Worm (Caenorhabditis elegans) whole organism, L2 larva: ENCODE results near the gene C14B9.8.

Experiments
- C34F6.9 ChIP-seq: fragments of 150-350 bp; optimal IDR thresholded peaks from 2 replicates; lab custom pipeline; 2014; ENCODE audit warnings: missing biosample characterization, missing genetic modification characterization
- F13H6.1 ChIP-seq: sonication (generic microtip); optimal IDR thresholded peaks from 2 replicates; lab custom pipeline; 2016; ENCODE audit warnings: missing genetic modification characterization, missing compliant biosample characterization
- Y55F3AM.14 ChIP-seq: fragments of 200-800 bp; sonication (Bioruptor generic); optimal IDR thresholded peaks from 2 replicates; lab custom pipeline; 2018; ENCODE audit warnings: mild to moderate bottlenecking, missing genetic modification characterization, missing compliant biosample characterization
- alr-1 ChIP-seq: fragments of 150-350 bp; optimal IDR thresholded peaks from 2 replicates; lab custom pipeline; 2014; ENCODE audit warnings: missing biosample characterization, missing genetic modification characterization
- ama-1 ChIP-seq: fragments of 150-350 bp; optimal IDR thresholded peaks from 2 replicates; lab custom pipeline; 2018; ENCODE audit warnings: inconsistent platforms
- ceh-82 ChIP-seq: fragments of 150-350 bp; optimal IDR thresholded peaks from 2 replicates; lab custom pipeline; 2014; ENCODE audit warnings: missing biosample characterization, missing genetic modification characterization
- crh-2 ChIP-seq: sonication (generic microtip); optimal IDR thresholded peaks from 2 replicates; lab custom pipeline; 2017; ENCODE audit warnings: missing biosample characterization, missing genetic modification characterization
- egl-27 ChIP-seq: sonication (generic microtip); optimal IDR thresholded peaks from 3 replicates; lab custom pipeline; 2017; ENCODE audit warnings: missing biosample characterization, missing genetic modification reagents, missing genetic modification characterization
- elt-1 ChIP-seq: fragments of 150-350 bp; optimal IDR thresholded peaks from 2 replicates; lab custom pipeline; 2014; ENCODE audit warnings: missing biosample characterization, missing genetic modification characterization
- elt-3 ChIP-seq: sonication (generic microtip); optimal IDR thresholded peaks from 2 replicates; lab custom pipeline; 2017; ENCODE audit warnings: missing biosample characterization, missing genetic modification characterization
- fos-1 ChIP-seq: fragments of 150-350 bp; optimal IDR thresholded peaks from 2 replicates; lab custom pipeline; 2014; ENCODE audit warnings: missing biosample characterization, missing genetic modification characterization
- gmeb-1 ChIP-seq: fragments of 150-350 bp; optimal IDR thresholded peaks from 2 replicates; lab custom pipeline; 2014; ENCODE audit warnings: missing biosample characterization, missing genetic modification characterization
- lin-11 ChIP-seq: fragments of 150-350 bp; sonication (generic microtip); optimal IDR thresholded peaks from 2 replicates; lab custom pipeline; 2014; ENCODE audit warnings: missing biosample characterization, missing genetic modification characterization, inconsistent platforms, mixed read lengths
- lin-13 ChIP-seq: fragments of 150-350 bp; optimal IDR thresholded peaks from 2 replicates; lab custom pipeline; 2014; ENCODE audit warnings: missing biosample characterization, missing genetic modification reagents, missing genetic modification characterization
- lin-39 ChIP-seq: fragments of 150-350 bp; optimal IDR thresholded peaks from 2 replicates; lab custom pipeline; 2014; ENCODE audit warnings: missing biosample characterization, missing genetic modification reagents, missing genetic modification characterization
- lsy-2 ChIP-seq, 2 experiments: fragments of 150-350 bp in 1 of 2; sonication (generic microtip) in 1 of 2; optimal IDR thresholded peaks; 2 replicates each; lab custom pipeline; 2014 to 2017; ENCODE audit warnings: missing biosample characterization in 2 of 2, missing genetic modification characterization in 2 of 2
- mab-5 ChIP-seq: fragments of 150-350 bp; optimal IDR thresholded peaks from 2 replicates; lab custom pipeline; 2014; ENCODE audit warnings: missing biosample characterization, missing genetic modification characterization
- mdl-1 ChIP-seq, 2 experiments: fragments of 150-350 bp in 1 of 2; sonication (generic microtip) in 1 of 2; optimal IDR thresholded peaks; 2 replicates each; lab custom pipeline; 2017; ENCODE audit warnings: missing biosample characterization in 2 of 2, missing genetic modification characterization in 2 of 2
- nhr-12 ChIP-seq: fragments of 150-350 bp; optimal IDR thresholded peaks from 2 replicates; lab custom pipeline; 2014; ENCODE audit warnings: missing biosample characterization, missing genetic modification characterization
- nhr-129 ChIP-seq: fragments of 150-350 bp; optimal IDR thresholded peaks from 2 replicates; lab custom pipeline; 2014; ENCODE audit warnings: missing biosample characterization, missing genetic modification characterization
- nhr-21 ChIP-seq: fragments of 150-350 bp; optimal IDR thresholded peaks from 2 replicates; lab custom pipeline; 2014; ENCODE audit warnings: missing biosample characterization, missing genetic modification characterization
- nhr-237 ChIP-seq: fragments of 150-350 bp; optimal IDR thresholded peaks from 2 replicates; lab custom pipeline; 2014; ENCODE audit warnings: missing biosample characterization, missing genetic modification characterization
- nhr-25 ChIP-seq: fragments of 150-350 bp; sonication (generic microtip); optimal IDR thresholded peaks from 3 replicates; lab custom pipeline; 2014; ENCODE audit warnings: missing biosample characterization, missing genetic modification characterization
- nhr-6 ChIP-seq: fragments of 150-350 bp; optimal IDR thresholded peaks from 2 replicates; lab custom pipeline; 2014; ENCODE audit warnings: missing biosample characterization, missing genetic modification characterization
- peb-1 ChIP-seq: fragments of 150-350 bp; optimal IDR thresholded peaks from 2 replicates; lab custom pipeline; 2014; ENCODE audit warnings: missing biosample characterization, missing genetic modification characterization
- sma-3 ChIP-seq: sonication (generic microtip); optimal IDR thresholded peaks from 2 replicates; lab custom pipeline; 2016; ENCODE audit warnings: missing genetic modification reagents, missing genetic modification characterization, missing compliant biosample characterization
- sma-9 ChIP-seq, 2 experiments: fragments of 150-350 bp in 1 of 2; sonication (generic microtip) in 1 of 2; optimal IDR thresholded peaks; 2 replicates each; lab custom pipeline; 2014 to 2016; ENCODE audit warnings: missing genetic modification characterization in 2 of 2, mild to moderate bottlenecking in 1 of 2, missing biosample characterization in 1 of 2, missing compliant biosample characterization in 1 of 2, missing genetic modification reagents in 1 of 2, moderate library complexity in 1 of 2
- unc-55 ChIP-seq: fragments of 150-350 bp; sonication (generic microtip); optimal IDR thresholded peaks from 3 replicates; lab custom pipeline; 2014; ENCODE audit warnings: missing biosample characterization, missing genetic modification reagents, missing genetic modification characterization
- zag-1 ChIP-seq: fragments of 150-350 bp; optimal IDR thresholded peaks from 2 replicates; lab custom pipeline; 2014; ENCODE audit warnings: missing biosample characterization, missing genetic modification characterization
- ztf-1 ChIP-seq: fragments of 200-800 bp; sonication (Bioruptor generic); conservative IDR thresholded peaks from 2 replicates; pipeline ENCODE4 v1.3.6; 2022; ENCODE audit warnings: missing genetic modification characterization, missing compliant biosample characterization
- ztf-11 ChIP-seq: sonication (generic microtip); optimal IDR thresholded peaks from 2 replicates; lab custom pipeline; 2017; ENCODE audit warnings: missing biosample characterization, missing genetic modification characterization

Gene C14B9.8

DNA sequence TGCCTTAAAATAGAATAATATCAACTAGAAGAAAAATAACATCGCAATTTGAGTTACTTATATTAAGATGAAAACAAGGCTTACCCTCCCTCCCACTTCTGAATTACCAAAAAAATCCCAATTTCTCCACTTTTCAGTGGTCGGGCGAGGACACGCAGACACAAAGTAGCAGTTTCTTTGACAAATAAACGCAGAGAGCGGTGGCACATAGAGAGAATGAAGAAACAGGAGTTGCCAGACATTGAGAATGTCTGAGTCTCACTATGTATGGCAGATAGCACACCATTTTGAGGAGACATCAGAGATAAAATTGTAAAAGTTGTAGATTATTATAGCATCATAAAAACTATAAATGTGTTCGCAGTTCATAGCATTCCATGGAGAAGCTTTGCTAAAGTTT, 19.2 kb downstream of the C14B9.8 start (continued):
- no peak for TF ChIP-seq lin-39 (tag; lab: Kevin White, UChicago)

DNA sequence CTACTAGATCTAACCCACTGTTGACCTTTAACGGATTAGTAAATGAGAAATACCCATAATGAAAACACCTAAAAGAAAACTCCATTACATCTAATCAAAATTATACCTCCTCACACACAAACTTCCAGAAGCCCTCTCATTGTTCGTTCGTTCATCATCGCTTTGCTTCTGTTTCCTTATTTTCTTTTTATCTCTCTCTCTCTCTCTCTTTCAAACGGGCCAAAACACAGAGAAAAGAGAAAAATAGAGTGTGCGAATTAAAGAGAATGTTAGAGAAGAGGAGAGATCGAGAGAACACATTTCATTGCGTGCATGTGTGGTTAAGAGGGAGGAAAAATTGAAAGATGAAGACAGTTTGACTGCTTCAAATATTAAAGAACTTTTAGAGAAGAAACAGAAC, 20.1 kb downstream of the C14B9.8 start:
- TF ChIP-seq nhr-6 (tag; lab: Kevin White, UChicago) (peak; percentile 50), crh-2 (tag; lab: Kevin White, UChicago) (peak; percentile 90), nhr-21 (tag; lab: Kevin White, UChicago) (peak; percentile 72), gmeb-1 (tag; lab: Kevin White, UChicago) (peak; percentile 37), sma-3 (GFP tag; lab: Kevin White, UChicago) (no peak), lin-13 (GFP tag; lab: Kevin White, UChicago) (peak; percentile 82), egl-27 (tag; lab: Kevin White, UChicago) (peak; percentile 34), F13H6.1 (tag; lab: Kevin White, UChicago) (peak; percentile 80), C34F6.9 (peak; percentile 92), lsy-2 (tag; optimal IDR thresholded peaks at IDR 0.05; lab: Kevin White, UChicago) (peak; percentile 20 to 89), unc-55 (peak; percentile 83), nhr-12 (no peak), alr-1 (tag; lab: Kevin White, UChicago) (no peak), fos-1 (peak; percentile 86), sma-9 (GFP tag; optimal IDR thresholded peaks at IDR 0.05; lab: Kevin White, UChicago) (peak; percentile 87), sma-9 (tag; optimal IDR thresholded peaks at IDR 0.05; lab: Kevin White, UChicago) (no peak), mab-5 (tag; lab: Kevin White, UChicago) (peak; percentile 29), nhr-129 (tag; lab: Kevin White, UChicago) (peak; percentile 68), mdl-1 (tag; optimal IDR thresholded peaks at IDR 0.05; lab: Kevin White, UChicago) (peak in 1 of 2 experiments; percentile 46), Y55F3AM.14 (GFP tag; lab: Kevin White, UChicago) (no peak), nhr-25 (peak; percentile 88)

DNA sequence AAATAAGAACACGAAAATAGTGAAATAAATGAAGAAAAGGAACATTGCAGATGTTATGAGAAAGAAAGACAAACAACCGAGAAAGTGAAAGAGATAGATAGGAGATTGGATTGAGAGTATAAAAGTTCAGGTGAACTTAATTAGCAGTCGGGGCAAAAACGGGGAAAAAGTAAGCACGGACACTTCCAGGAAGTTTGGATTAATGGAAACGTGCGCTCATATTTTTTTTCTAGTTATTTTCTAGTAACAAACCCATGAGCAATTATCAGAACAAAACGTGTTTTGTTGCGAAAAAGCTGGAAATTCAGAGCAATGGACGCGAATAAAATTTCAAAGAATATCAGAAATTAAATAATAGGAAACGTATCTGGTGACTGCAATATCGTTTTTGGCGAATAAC, 22.5 kb downstream of the C14B9.8 start:
- TF ChIP-seq F13H6.1 (tag; lab: Kevin White, UChicago) (no peak), nhr-6 (tag; lab: Kevin White, UChicago) (no peak), Y55F3AM.14 (GFP tag; lab: Kevin White, UChicago) (no peak), sma-3 (GFP tag; lab: Kevin White, UChicago) (no peak), ztf-11 (tag; lab: Kevin White, UChicago) (no peak), nhr-21 (tag; lab: Kevin White, UChicago) (peak; percentile 63), zag-1 (tag; lab: Kevin White, UChicago) (no peak), lin-11 (tag; lab: Kevin White, UChicago) (peak; percentile 12), mdl-1 (tag; optimal IDR thresholded peaks at IDR 0.05; lab: Kevin White, UChicago) (no peak), elt-3 (tag; lab: Kevin White, UChicago) (no peak), peb-1 (tag; lab: Kevin White, UChicago) (no peak), mab-5 (tag; lab: Kevin White, UChicago) (no peak), lsy-2 (tag; optimal IDR thresholded peaks at IDR 0.05; lab: Kevin White, UChicago) (peak in 1 of 2 experiments; percentile 55)

DNA sequence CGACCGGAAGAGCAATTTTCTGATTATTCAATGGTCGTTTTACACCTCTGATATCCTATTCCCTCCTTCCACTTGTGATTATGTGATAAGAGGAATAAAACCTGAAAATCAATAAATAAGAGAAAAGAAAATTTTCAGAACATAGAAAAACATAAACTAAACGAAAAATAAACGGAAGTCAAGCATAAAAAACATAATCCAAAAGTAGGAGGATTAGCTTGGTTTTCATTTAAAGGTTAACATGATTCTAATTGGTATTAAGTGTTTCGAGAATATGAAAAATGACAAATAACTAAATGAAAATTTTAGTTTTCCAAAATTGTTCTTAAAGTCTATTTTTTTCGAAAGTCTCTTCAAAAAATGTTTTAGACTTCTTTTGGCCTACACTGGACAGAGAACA, 23.3 kb downstream of the C14B9.8 start, which contains the start of gene gei-8:
Gene gei-8 (minus strand): TSS at position 101 of the 400 bp plus-strand sequence.
- no peak for TF ChIP-seq elt-3 (tag; lab: Kevin White, UChicago)
- no peak for TF ChIP-seq nhr-6 (tag; lab: Kevin White, UChicago)
- no peak for TF ChIP-seq zag-1 (tag; lab: Kevin White, UChicago)
- no peak for TF ChIP-seq C34F6.9

DNA sequence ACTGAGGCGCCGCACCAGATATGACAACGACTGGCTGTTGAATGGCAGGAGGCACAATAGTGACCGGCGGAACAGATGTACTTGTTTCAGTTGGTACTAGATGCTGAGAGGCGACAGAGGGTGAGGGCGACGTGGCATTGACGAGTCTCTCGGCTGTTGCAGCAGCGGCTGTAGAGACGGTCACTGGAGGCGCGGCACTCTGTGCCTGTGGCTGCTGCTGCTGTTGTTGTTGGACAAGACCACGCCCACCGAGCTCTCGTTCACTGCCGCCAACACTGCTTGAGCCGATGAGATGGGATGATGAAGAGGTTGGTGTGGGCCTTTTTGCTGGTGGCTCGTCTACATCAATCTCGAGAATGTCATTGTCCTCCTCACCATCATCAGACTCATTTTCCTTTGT, 27.3 kb downstream of the C14B9.8 start:
- no peak for TF ChIP-seq ama-1 (lab: Kevin White, UChicago)
- TF ChIP-seq nhr-6 (tag; lab: Kevin White, UChicago): no peak
- no peak for TF ChIP-seq fos-1
- no peak for TF ChIP-seq mab-5 (tag; lab: Kevin White, UChicago)
- no peak for TF ChIP-seq sma-3 (GFP tag; lab: Kevin White, UChicago)
- TF ChIP-seq zag-1 (tag; lab: Kevin White, UChicago): no peak

DNA sequence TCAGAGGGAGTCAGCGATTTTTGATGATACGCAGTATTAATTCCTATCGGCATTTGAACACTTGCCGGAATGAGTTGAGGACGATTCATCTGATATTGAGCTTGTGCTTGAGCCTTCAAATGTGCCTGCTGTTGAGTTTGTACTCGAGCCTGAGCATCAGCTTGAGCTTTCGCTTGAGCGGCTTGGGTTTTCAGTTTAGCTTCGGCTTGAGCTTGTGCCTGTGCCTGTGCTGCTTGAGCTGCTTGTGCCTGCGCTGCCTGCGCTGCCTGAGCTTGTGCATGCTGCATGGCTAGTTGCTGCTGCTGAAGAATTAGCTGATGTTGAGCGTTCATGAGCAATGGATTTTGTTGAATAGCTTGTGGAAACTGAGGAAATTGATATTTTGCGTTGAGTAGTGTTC, 28.6 kb downstream of the C14B9.8 start:
- no peak for TF ChIP-seq ztf-1 (GFP tag; lab: Robert Waterston, UW)
- no peak for TF ChIP-seq ceh-82 (tag; lab: Kevin White, UChicago)
- no peak for TF ChIP-seq fos-1
- TF ChIP-seq elt-1: no peak
- TF ChIP-seq nhr-237 (tag; lab: Kevin White, UChicago): no peak
- no peak for TF ChIP-seq nhr-21 (tag; lab: Kevin White, UChicago)
